Worm (Caenorhabditis elegans): ENCODE results near the gene W01D2.3.

DNA sequence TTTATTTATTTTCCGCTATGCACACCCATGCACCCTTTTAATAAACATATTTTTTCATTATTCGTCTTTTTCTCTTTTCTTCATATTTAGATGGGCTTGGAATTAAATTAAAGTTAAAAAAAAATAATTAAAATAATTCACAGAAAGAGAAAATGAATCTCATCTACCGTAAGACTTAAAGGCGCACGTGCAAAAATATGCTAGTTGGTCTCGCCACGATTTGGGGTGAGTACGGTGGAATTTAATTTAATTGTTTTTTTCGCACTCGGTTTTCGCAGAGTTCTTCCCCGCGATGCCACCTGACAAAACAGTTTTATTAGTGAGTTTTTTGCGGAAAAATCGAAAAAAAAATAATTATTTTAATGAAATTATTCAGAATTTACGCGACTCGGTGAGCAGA lies 26.0 kb downstream of the W01D2.3 start, which contains the start of gene Y54E2A.8:
- TF ChIP-seq ama-1 (optimal IDR thresholded peaks at IDR 0.05), result no peak
- no peak for TF ChIP-seq ztf-4 (tag; optimal IDR thresholded peaks at IDR 0.05)
- TF ChIP-seq ceh-82 (tag; optimal IDR thresholded peaks at IDR 0.05), result no peak
- no peak for TF ChIP-seq zag-1 (tag; optimal IDR thresholded peaks at IDR 0.05)
- no peak for TF ChIP-seq nhr-11 (tag; optimal IDR thresholded peaks at IDR 0.05)
- no peak for TF ChIP-seq nhr-237 (tag; optimal IDR thresholded peaks at IDR 0.05)
- TF ChIP-seq ZK546.5 (tag; optimal IDR thresholded peaks at IDR 0.05), result no peak
- no peak for TF ChIP-seq tbx-2 (tag; optimal IDR thresholded peaks at IDR 0.05)
- TF ChIP-seq lin-39 (tag; optimal IDR thresholded peaks at IDR 0.05), result no peak
- TF ChIP-seq R02D3.7 (tag; optimal IDR thresholded peaks at IDR 0.05), result no peak
- TF ChIP-seq ceh-16 (tag; optimal IDR thresholded peaks at IDR 0.05), result no peak

Data from whole organism, L3 larva.